Worm (Caenorhabditis elegans) whole organism, L4/young adult: ENCODE results near the gene mth-1.

ENCODE experiments used
- W03F9.2 ChIP-seq: fragments of 150-350 bp; optimal IDR thresholded peaks from 2 replicates; lab custom pipeline; 2014; ENCODE audit warnings: missing biosample characterization, missing genetic modification characterization
- dao-5 ChIP-seq: sonication (generic microtip); optimal IDR thresholded peaks from 2 replicates; lab custom pipeline; 2016; ENCODE audit warnings: missing genotype, missing genetic modification characterization, moderate library complexity, missing compliant biosample characterization
- him-1 ChIP-seq: sonication (generic microtip); optimal IDR thresholded peaks from 2 replicates; lab custom pipeline; 2016; ENCODE audit warnings: missing genotype, missing genetic modification reagents, missing genetic modification characterization, missing compliant biosample characterization

The mth-1 gene

ce11 chrII:4203729-4204184 lies at the start of gene mth-1:
Gene mth-1 (minus strand): TSS chrII:4203779.
- TF ChIP-seq him-1 (tag; lab: Kevin White, UChicago) (no peak), dao-5 (tag; lab: Kevin White, UChicago) (no peak), W03F9.2 (no peak)

DNA sequence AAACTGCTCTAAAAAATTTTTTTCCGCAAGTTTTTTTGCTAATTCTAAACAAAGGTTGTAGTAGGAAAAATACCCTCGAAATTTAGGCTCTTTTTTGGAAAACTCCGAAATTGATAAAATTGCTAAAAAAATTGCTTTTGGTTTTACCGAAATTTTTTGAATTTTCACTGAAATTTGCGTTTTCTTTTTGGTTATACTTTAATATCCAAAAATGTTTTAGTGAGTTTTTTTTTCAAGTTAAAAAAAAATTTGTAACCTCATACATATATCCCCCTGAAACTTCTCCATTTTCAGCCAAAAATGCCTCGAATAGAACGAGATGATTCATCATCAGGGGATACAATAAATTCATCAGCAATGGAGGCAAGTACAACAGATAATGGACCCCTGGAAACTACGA lies 43.3 kb upstream of the mth-1 start, which contains the start of gene gpa-11:
TSS of gene gpa-11 (plus strand) at position 301 of the 400 bp plus-strand sequence.
- TF ChIP-seq W03F9.2 (no peak), him-1 (tag; lab: Kevin White, UChicago) (no peak), dao-5 (tag; lab: Kevin White, UChicago) (no peak)

DNA sequence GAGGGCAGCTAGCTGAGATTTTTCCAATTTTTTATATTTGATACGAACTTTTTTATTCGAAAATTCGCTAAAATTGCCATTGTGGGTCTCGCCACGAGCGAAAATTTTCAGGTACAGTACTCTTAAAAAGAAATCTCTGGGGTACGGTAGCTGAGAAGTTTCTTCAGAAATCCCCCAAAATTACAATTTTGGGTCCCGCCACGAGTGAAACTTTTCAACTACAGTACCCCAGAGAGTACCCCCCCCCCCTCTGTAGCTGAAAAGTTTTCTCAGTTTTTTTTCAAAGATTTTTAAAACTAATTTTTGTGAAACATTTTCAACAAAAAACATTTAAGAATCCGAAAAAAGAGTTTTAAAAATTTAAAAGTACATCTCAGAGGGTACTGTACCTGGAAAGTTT lies 41.4 kb upstream of the mth-1 start:
- TF ChIP-seq dao-5 (tag; lab: Kevin White, UChicago) = no peak
- no peak for TF ChIP-seq him-1 (tag; lab: Kevin White, UChicago)
- TF ChIP-seq W03F9.2 = no peak

DNA sequence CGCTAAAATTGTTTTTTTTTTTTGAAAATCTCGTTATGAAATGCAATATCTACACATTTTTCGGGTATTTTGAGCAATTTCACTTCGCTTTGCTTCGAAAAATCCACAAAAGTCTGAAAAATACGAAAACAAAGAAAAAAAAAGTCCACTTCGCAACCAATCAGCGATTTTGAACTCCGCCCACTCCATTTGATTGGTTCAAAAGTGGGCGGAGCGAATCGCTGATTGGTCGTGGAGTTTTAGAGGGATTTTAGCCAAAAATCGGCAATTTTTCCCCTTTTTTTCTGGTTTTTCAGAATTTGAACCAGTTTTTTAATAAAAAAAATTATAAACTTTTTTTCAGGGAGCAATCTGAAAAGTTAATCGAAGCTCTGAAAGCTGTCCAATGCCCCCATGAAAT lies 35.4 kb upstream of the mth-1 start:
- TF ChIP-seq W03F9.2 = no peak
- TF ChIP-seq dao-5 (tag; lab: Kevin White, UChicago) = no peak
- no peak for TF ChIP-seq him-1 (tag; lab: Kevin White, UChicago)

DNA sequence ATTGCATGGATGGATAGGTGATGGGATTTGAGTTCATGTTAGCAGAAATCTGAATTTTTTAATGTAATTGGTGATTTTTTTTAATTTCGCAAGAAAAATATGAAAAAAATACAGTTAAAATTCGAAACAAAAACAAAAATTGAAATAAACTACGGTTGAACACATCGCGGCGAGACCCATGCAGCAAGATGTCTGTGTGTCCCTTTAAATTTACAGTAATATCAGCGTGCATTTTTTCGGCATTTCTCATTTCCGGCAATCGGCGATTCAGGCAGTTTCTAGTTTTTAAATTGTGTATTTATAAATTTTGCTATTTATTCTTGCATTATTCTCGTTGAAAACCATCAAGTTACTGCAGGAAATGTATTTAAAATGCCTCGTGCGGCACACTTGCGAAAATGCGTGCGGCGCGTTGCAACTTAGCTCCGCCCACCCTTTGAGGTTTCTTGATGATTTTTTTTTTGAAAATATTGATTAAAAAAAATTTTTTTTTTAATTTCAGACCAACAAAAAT lies 34.2 kb upstream of the mth-1 start, which contains the start of the genes fbxc-44 and C16A11.2:
TSS of gene fbxc-44 (minus strand) at position 51 of the 514 bp plus-strand sequence.
TSS of gene C16A11.2 (plus strand) at position 503 of the 514 bp plus-strand sequence.
- TF ChIP-seq W03F9.2 = peak; percentile 36
- no peak for TF ChIP-seq him-1 (tag; lab: Kevin White, UChicago)
- no peak for TF ChIP-seq dao-5 (tag; lab: Kevin White, UChicago)

- TF ChIP-seq dao-5 (tag; lab: Kevin White, UChicago) = no peak
- TF ChIP-seq W03F9.2 = no peak
- TF ChIP-seq him-1 (tag; lab: Kevin White, UChicago) = no peak
These were observed 32.4 kb upstream of the mth-1 start, which contains the start of gene fbxc-43 for ce11 chrII:4235959-4236358. Gene fbxc-43 (minus strand): TSS chrII:4235996.

DNA sequence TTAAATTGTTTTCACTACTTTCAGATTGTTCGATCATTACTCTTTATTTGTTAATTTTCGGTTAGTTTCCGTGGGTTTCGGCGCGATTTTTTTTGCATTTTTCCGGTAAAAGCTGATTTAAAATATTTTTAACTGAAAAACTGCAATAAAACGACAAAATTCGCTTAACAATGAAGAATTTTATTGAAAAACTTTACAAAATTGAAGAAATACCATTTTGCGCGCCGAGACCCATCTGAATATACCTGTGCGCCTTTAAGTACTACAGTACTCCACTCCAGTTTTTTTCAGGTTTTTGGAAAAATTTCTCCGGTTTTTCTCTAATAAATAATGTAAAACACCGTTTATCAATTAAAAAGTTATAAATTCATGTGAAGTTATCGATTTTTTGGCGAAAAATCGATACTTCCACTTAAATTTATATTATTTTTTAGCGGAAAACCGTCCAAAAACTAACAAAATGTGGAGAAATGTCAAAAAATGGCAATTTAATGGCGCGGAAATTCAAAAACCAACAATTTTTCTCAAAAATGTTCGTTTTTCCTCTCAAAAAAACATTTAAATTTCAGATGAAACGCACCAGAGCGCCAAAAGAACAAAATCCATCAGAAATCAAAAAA lies 27.3 kb upstream of the mth-1 start, which contains the start of gene C16A11.10:
TSS of gene C16A11.10 (plus strand) at position 570 of the 620 bp plus-strand sequence.
- TF ChIP-seq him-1 (tag; lab: Kevin White, UChicago) (no peak), W03F9.2 (no peak), dao-5 (tag; lab: Kevin White, UChicago) (no peak)

- TF ChIP-seq W03F9.2 = no peak
- no peak for TF ChIP-seq dao-5 (tag; lab: Kevin White, UChicago)
- TF ChIP-seq him-1 (tag; lab: Kevin White, UChicago) = no peak
These were observed 25.6 kb upstream of the mth-1 start, which contains the start of gene C16A11.3 for ce11 chrII:4229106-4229708. Gene C16A11.3 (plus strand): TSS chrII:4229545.

DNA sequence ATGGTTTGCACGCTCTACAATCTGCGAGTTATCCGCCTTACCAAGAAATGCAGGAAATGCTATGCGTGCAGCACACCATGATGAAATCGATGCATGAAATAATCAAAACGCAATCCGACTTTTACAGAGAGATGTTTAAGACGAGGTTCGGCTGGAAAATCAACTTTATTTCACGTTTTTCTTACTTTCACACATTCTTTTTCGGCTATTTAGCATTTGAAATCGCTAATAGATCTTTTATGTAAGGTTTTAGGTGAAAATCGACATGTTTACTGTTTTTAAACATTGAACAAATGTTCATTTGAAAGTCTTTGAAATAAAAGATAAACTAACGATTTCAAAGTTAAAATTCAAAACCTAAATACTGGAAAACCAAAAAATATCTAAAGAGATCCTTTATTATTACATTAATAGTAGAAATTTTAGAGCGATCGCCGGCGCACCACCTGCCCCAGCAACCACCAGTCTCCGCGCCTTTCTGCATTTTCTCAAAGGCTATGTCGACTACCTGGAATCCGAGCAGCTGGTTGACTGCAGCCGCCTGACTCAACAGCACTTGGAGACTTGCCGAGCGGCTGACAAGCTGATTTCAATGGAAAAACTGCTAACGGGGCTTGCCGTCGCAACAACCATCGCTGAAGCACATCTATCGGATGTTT lies 24.7 kb upstream of the mth-1 start:
- TF ChIP-seq W03F9.2 = no peak
- TF ChIP-seq him-1 (tag; lab: Kevin White, UChicago) = no peak
- TF ChIP-seq dao-5 (tag; lab: Kevin White, UChicago) = no peak

ce11 chrII:4226598-4227096 lies 23.1 kb upstream of the mth-1 start, which contains the start of gene C16A11.4:
Gene C16A11.4 (plus strand): TSS chrII:4227046.
- TF ChIP-seq him-1 (tag; lab: Kevin White, UChicago) (no peak), dao-5 (tag; lab: Kevin White, UChicago) (no peak), W03F9.2 (no peak)

- TF ChIP-seq W03F9.2 (no peak), him-1 (tag; lab: Kevin White, UChicago) (no peak), dao-5 (tag; lab: Kevin White, UChicago) (no peak)
These were observed 19.4 kb upstream of the mth-1 start, which contains the start of gene C16A11.5 for ce11 chrII:4222983-4223382. Gene C16A11.5 (plus strand): TSS chrII:4223305.

ce11 chrII:4222469-4222868 lies 18.9 kb upstream of the mth-1 start:
- no peak for TF ChIP-seq W03F9.2
- TF ChIP-seq dao-5 (tag; lab: Kevin White, UChicago) = no peak
- TF ChIP-seq him-1 (tag; lab: Kevin White, UChicago) = no peak

ce11 chrII:4219062-4219461 lies 15.5 kb upstream of the mth-1 start, which contains the start of gene F31D5.1:
Gene F31D5.1 (plus strand): TSS chrII:4219362.
- TF ChIP-seq him-1 (tag; lab: Kevin White, UChicago) (no peak), dao-5 (tag; lab: Kevin White, UChicago) (no peak), W03F9.2 (no peak)
